Fruit fly (Drosophila melanogaster): Measurements from ENCODE around the gene emc.

The emc gene

DNA sequence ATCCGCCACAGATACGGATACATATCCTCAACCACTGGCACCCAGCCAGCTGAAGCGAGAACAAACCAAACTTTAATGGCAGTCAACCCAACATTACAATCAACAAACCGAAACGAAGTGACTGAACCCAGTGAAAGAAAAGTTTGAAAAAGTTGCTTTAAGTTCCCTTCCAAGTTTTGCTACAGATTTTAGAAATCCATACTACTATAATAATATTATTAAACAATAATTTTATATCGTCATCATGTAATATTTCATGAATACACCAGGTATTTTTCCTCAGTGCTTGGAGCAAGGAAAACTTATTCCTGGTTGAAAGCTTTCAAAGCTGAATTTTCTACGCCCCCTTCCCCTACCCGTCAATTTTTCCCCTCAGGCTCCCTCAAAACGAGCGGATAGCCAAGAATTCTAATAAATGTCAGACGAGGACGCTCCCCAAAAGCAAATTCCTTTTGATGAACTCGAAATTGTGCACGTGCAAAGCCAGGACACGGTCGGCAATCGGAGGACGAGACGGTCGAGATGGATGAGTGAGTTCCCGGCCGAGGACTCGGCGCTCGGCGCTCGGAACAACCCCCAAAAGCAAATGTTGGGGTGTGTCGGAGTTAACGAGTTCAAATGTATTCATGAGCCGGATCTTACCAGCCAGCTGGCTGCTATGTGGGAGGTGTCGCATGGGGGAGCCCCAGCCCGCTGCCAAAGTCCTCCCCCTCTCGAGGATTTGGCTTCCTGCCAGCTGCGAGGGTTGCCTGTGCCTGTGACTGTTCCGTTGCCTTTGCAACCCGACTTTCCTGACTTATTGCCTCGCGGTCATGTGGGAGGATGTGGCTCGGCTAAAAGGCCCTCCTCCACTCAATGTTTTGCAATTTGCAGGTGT lies 48.0 kb downstream of the emc start (continued):
- TF ChIP-seq Vsx1 (GFP tag; optimal IDR thresholded peaks at IDR 0.05) (peak; percentile 28), vfl (GFP tag; optimal IDR thresholded peaks at IDR 0.05) (no peak), CG9215 (GFP tag; IDR thresholded peaks at IDR 0.05) (0 out of 2 replicates have a peak, but pooled peaks have one; percentile 40), unpg (GFP tag; optimal IDR thresholded peaks at IDR 0.05) (peak; percentile 62), E2f2 (GFP tag; IDR thresholded peaks at IDR 0.05) (no peak), ham (GFP tag; IDR thresholded peaks at IDR 0.05) (no peak), maf-S (GFP tag; optimal IDR thresholded peaks at IDR 0.05) (no peak), Dref (GFP tag; IDR thresholded peaks at IDR 0.05) (no peak), wdn (GFP tag; IDR thresholded peaks at IDR 0.05) (no peak), Stat92E (GFP tag; optimal IDR thresholded peaks at IDR 0.05) (no peak), Ssrp (tag; optimal IDR thresholded peaks at IDR 0.05) (no peak), Atf-2 (GFP tag; optimal IDR thresholded peaks at IDR 0.05) (no peak), nmo (GFP tag; optimal IDR thresholded peaks at IDR 0.05) (peak; percentile 17), CG4360 (GFP tag; IDR thresholded peaks at IDR 0.05) (0 out of 2 replicates have a peak, but pooled peaks have one; percentile 38), ato (GFP tag; IDR thresholded peaks at IDR 0.05; ENCODE audit: partially characterized antibody) (no peak), yki (optimal IDR thresholded peaks at IDR 0.05) (no peak), phol (tag; optimal IDR thresholded peaks at IDR 0.05) (peak; percentile 58), ssp (GFP tag; IDR thresholded peaks at IDR 0.05) (peak; percentile 55), CG18764 (GFP tag; optimal IDR thresholded peaks at IDR 0.05) (no peak), bowl (GFP tag; IDR thresholded peaks at IDR 0.05) (no peak), unc-4 (GFP tag; IDR thresholded peaks at IDR 0.05; ENCODE audit: partially characterized antibody) (no peak), NK7.1 (GFP tag; optimal IDR thresholded peaks at IDR 0.05) (no peak), mirr (GFP tag; optimal IDR thresholded peaks at IDR 0.05) (no peak), slp2 (GFP tag; optimal IDR thresholded peaks at IDR 0.05) (no peak), Lhr (GFP tag; optimal IDR thresholded peaks at IDR 0.05) (no peak), pros (GFP tag; optimal IDR thresholded peaks at IDR 0.05) (peak; percentile 6), CG12391 (tag; optimal IDR thresholded peaks at IDR 0.05) (peak; percentile 47), corto (GFP tag; optimal IDR thresholded peaks at IDR 0.05) (no peak), HLH3B (GFP tag; IDR thresholded peaks at IDR 0.05) (peak; percentile 82), CG15514 (GFP tag; optimal IDR thresholded peaks at IDR 0.05) (peak; percentile 73), Dip3 (GFP tag; optimal IDR thresholded peaks at IDR 0.05) (no peak), ttk (GFP tag; IDR thresholded peaks at IDR 0.05) (peak; percentile 61; the same call in 1 of the 2 replicates), pan (optimal IDR thresholded peaks at IDR 0.05) (no peak), pan (GFP tag; optimal IDR thresholded peaks at IDR 0.05 in 1 of 2, IDR thresholded peaks at IDR 0.05 in 1 of 2) (peak in 1 of 2 experiments; percentile 69), cato (GFP tag; optimal IDR thresholded peaks at IDR 0.05; ENCODE audit: borderline replicate concordance) (no peak), Ets65A (GFP tag) (peak; percentile 60), Oaz (GFP tag; IDR thresholded peaks at IDR 0.05) (no peak), chn (GFP tag; optimal IDR thresholded peaks at IDR 0.05) (no peak), Dp (GFP tag; optimal IDR thresholded peaks at IDR 0.05) (no peak), kah (GFP tag; optimal IDR thresholded peaks at IDR 0.05) (peak; percentile 4), CG4730 (GFP tag; IDR thresholded peaks at IDR 0.05) (peak; percentile 63), Mes4 (GFP tag; optimal IDR thresholded peaks at IDR 0.05) (no peak), CG2712 (tag; optimal IDR thresholded peaks at IDR 0.05) (peak; percentile 64), abd-A (tag; optimal IDR thresholded peaks at IDR 0.05) (peak; percentile 85), CG7357 (GFP tag; IDR thresholded peaks at IDR 0.05) (peak; percentile 58; the same call in 1 of the 3 replicates), pho (GFP tag; optimal IDR thresholded peaks at IDR 0.05) (no peak), CG8924 (tag; optimal IDR thresholded peaks at IDR 0.05) (peak; percentile 51), CG2199 (GFP tag; IDR thresholded peaks at IDR 0.05) (no peak), ac (GFP tag; optimal IDR thresholded peaks at IDR 0.05) (no peak), CG4820 (GFP tag; optimal IDR thresholded peaks at IDR 0.05) (peak; percentile 39)
